Fruit fly (Drosophila melanogaster): ENCODE measurements around the gene CG12121.
A peak's percentile ranks its signal among the peaks of the same experiment; 100 is the strongest.

The CG12121 gene

dm6 chrX:9247171-9247783 is 15.1 kb upstream of the CG12121 start, which contains the start of the genes amx and Dsor1 (continued):
- TF ChIP-seq bbx (GFP tag; IDR thresholded peaks at IDR 0.05; ENCODE audit: partially characterized antibody) (no peak), pnt (GFP tag; optimal IDR thresholded peaks at IDR 0.05) (no peak), CG17361 (GFP tag; IDR thresholded peaks at IDR 0.05) (no peak), Atf-2 (GFP tag; optimal IDR thresholded peaks at IDR 0.05) (no peak), Lpt (GFP tag; optimal IDR thresholded peaks at IDR 0.05) (no peak), CG4617 (GFP tag; optimal IDR thresholded peaks at IDR 0.05; ENCODE audit: borderline replicate concordance) (peak; percentile 62), ara (GFP tag; IDR thresholded peaks at IDR 0.05) (no peak), CG6272 (GFP tag; IDR thresholded peaks at IDR 0.05) (no peak), fd96Cb (tag; optimal IDR thresholded peaks at IDR 0.05) (no peak), CG9797 (GFP tag; optimal IDR thresholded peaks at IDR 0.05) (peak; percentile 77), CG3065 (GFP tag; optimal IDR thresholded peaks at IDR 0.05) (no peak), CG1792 (GFP tag; optimal IDR thresholded peaks at IDR 0.05) (no peak), GATAe (GFP tag; conservative IDR thresholded peaks at IDR 0.05) (no peak), shn (GFP tag; optimal IDR thresholded peaks at IDR 0.05) (no peak), ftz-f1 (GFP tag; optimal IDR thresholded peaks at IDR 0.05) (no peak), bab2 (GFP tag; optimal IDR thresholded peaks at IDR 0.05) (no peak), oc (tag; optimal IDR thresholded peaks at IDR 0.05) (no peak), tgo (GFP tag; IDR thresholded peaks at IDR 0.05) (no peak), Hr39 (optimal IDR thresholded peaks at IDR 0.05) (no peak), ato (GFP tag; IDR thresholded peaks at IDR 0.05; ENCODE audit: partially characterized antibody) (no peak), prd (optimal IDR thresholded peaks at IDR 0.05) (no peak), prd (GFP tag; IDR thresholded peaks at IDR 0.05) (no peak), ems (GFP tag; optimal IDR thresholded peaks at IDR 0.05) (no peak), D (optimal IDR thresholded peaks at IDR 0.05) (no peak), D (GFP tag; optimal IDR thresholded peaks at IDR 0.05) (no peak), dimm (GFP tag; IDR thresholded peaks at IDR 0.05) (no peak), sens (GFP tag) (peak; percentile 72), sug (tag; optimal IDR thresholded peaks at IDR 0.05) (peak; percentile 5), CG6654 (GFP tag; optimal IDR thresholded peaks at IDR 0.05) (no peak), disco-r (GFP tag; optimal IDR thresholded peaks at IDR 0.05) (no peak), danr (GFP tag; IDR thresholded peaks at IDR 0.05) (no peak), otp (GFP tag; IDR thresholded peaks at IDR 0.05) (no peak), CG12155 (GFP tag; optimal IDR thresholded peaks at IDR 0.05) (no peak), seq (GFP tag; IDR thresholded peaks at IDR 0.05) (no peak), Vsx1 (GFP tag; optimal IDR thresholded peaks at IDR 0.05) (no peak), CG34376 (GFP tag; optimal IDR thresholded peaks at IDR 0.05) (no peak), CG31388 (GFP tag; optimal IDR thresholded peaks at IDR 0.05) (no peak), Hr51 (GFP tag; optimal IDR thresholded peaks at IDR 0.05) (no peak), nmo (GFP tag; optimal IDR thresholded peaks at IDR 0.05) (peak; percentile 20), emc (GFP tag; optimal IDR thresholded peaks at IDR 0.05) (no peak), nerfin-1 (tag; optimal IDR thresholded peaks at IDR 0.05) (peak; percentile 36), Mad (GFP tag; optimal IDR thresholded peaks at IDR 0.05) (no peak), YL-1 (GFP tag; optimal IDR thresholded peaks at IDR 0.05) (peak; percentile 43), Sry-δ (GFP tag; optimal IDR thresholded peaks at IDR 0.05) (peak; percentile 26), hth (optimal IDR thresholded peaks at IDR 0.05) (no peak), CG8290 (GFP tag; optimal IDR thresholded peaks at IDR 0.05) (no peak), CG8290 (tag; optimal IDR thresholded peaks at IDR 0.05) (no peak), CG16815 (GFP tag; optimal IDR thresholded peaks at IDR 0.05) (no peak), ase (GFP tag; IDR thresholded peaks at IDR 0.05) (no peak), yki (optimal IDR thresholded peaks at IDR 0.05) (no peak), CG11085 (GFP tag; IDR thresholded peaks at IDR 0.05) (no peak), cato (GFP tag; optimal IDR thresholded peaks at IDR 0.05; ENCODE audit: borderline replicate concordance) (no peak), CG18599 (GFP tag; optimal IDR thresholded peaks at IDR 0.05) (no peak), CG5245 (GFP tag; optimal IDR thresholded peaks at IDR 0.05) (no peak)

Measured in whole organism, embryonic.